Fruit fly (Drosophila melanogaster) whole organism, embryonic: ENCODE data around the gene Mdr65.

Experiments used
- CG10543 ChIP-seq: fragments of 200-800 bp; sonication (Bioruptor generic); optimal IDR thresholded peaks from 3 replicates; lab custom pipeline; 2017; ENCODE audit warnings: missing biosample characterization, mild to moderate bottlenecking, missing genetic modification characterization, moderate library complexity
- CG12659 ChIP-seq: fragments of 200-800 bp; sonication (Bioruptor generic); optimal IDR thresholded peaks from 3 replicates; lab custom pipeline; 2017; ENCODE audit warnings: mild to moderate bottlenecking, missing biosample characterization, missing genetic modification reagents, missing genetic modification characterization
- CG14050 ChIP-seq: fragments of 200-800 bp; sonication (Bioruptor generic); IDR thresholded peaks from 3 replicates; pipeline ENCODE4 v1.3.6; 2022; ENCODE audit warnings: missing biosample characterization, missing genetic modification characterization
- CG14965 ChIP-seq: fragments of 200-800 bp; sonication (Bioruptor generic); optimal IDR thresholded peaks from 2 replicates; lab custom pipeline; 2016; ENCODE audit warnings: missing biosample characterization, missing genetic modification characterization, borderline replicate concordance
- CG30431 ChIP-seq: fragments of 200-800 bp; sonication (Bioruptor generic); optimal IDR thresholded peaks from 2 replicates; lab custom pipeline; 2017; ENCODE audit warnings: missing biosample characterization, missing genetic modification characterization
- CG3065 ChIP-seq: fragments of 200-800 bp; sonication (Bioruptor generic); optimal IDR thresholded peaks from 2 replicates; lab custom pipeline; 2016; ENCODE audit warnings: missing biosample characterization, missing genetic modification characterization
- CG3163 ChIP-seq: fragments of 200-800 bp; sonication (Bioruptor generic); optimal IDR thresholded peaks from 3 replicates; lab custom pipeline; 2016; ENCODE audit warnings: missing biosample characterization, missing genetic modification characterization
- CG32772 ChIP-seq: fragments of 200-800 bp; sonication (Bioruptor generic); IDR thresholded peaks from 2 replicates; pipeline ENCODE4 v1.3.6; 2022; ENCODE audit warnings: missing biosample characterization, missing genetic modification characterization
- CG3407 ChIP-seq: fragments of 200-800 bp; sonication (Bioruptor generic); optimal IDR thresholded peaks from 2 replicates; lab custom pipeline; 2018; ENCODE audit warnings: missing biosample characterization, mild to moderate bottlenecking, missing genetic modification characterization
- CG34376 ChIP-seq: fragments of 200-800 bp; sonication (Bioruptor generic); optimal IDR thresholded peaks from 2 replicates; lab custom pipeline; 2018; ENCODE audit warnings: missing biosample characterization, mild to moderate bottlenecking, missing genetic modification characterization
- CG3995 ChIP-seq: fragments of 200-800 bp; sonication (Bioruptor generic); optimal IDR thresholded peaks from 3 replicates; lab custom pipeline; 2016; ENCODE audit warnings: missing biosample characterization, missing genetic modification characterization
- CG4360 ChIP-seq: fragments of 200-800 bp; sonication (Bioruptor generic); IDR thresholded peaks from 2 replicates; pipeline ENCODE4 v1.3.6; 2022; ENCODE audit warnings: missing biosample characterization, missing genetic modification characterization
- CG4730 ChIP-seq: fragments of 200-800 bp; sonication (Bioruptor generic); IDR thresholded peaks from 2 replicates; pipeline ENCODE4 v1.3.6; 2022; ENCODE audit warnings: missing biosample characterization, missing genetic modification characterization
- CG6683 ChIP-seq: fragments of 200-800 bp; sonication (Bioruptor generic); optimal IDR thresholded peaks from 2 replicates; lab custom pipeline; 2017; ENCODE audit warnings: missing biosample characterization, mild to moderate bottlenecking, missing genetic modification characterization, missing genetic modification reagents
- CG6791 ChIP-seq: fragments of 200-800 bp; sonication (Bioruptor generic); IDR thresholded peaks from 3 replicates; pipeline ENCODE4 v1.3.6; 2022; ENCODE audit warnings: missing biosample characterization, missing genetic modification characterization; ENCODE audit not compliant: partially characterized antibody
- CG7372 ChIP-seq: fragments of 200-800 bp; sonication (Bioruptor generic); IDR thresholded peaks from 2 replicates; pipeline ENCODE4 v1.3.6; 2022; ENCODE audit warnings: missing biosample characterization, missing genetic modification characterization
- CG7745 ChIP-seq: fragments of 200-800 bp; sonication (Bioruptor generic); optimal IDR thresholded peaks from 2 replicates; lab custom pipeline; 2018; ENCODE audit warnings: missing biosample characterization, mild to moderate bottlenecking, missing genetic modification characterization, moderate library complexity
- CG8924 ChIP-seq: fragments of 200-800 bp; optimal IDR thresholded peaks from 3 replicates; lab custom pipeline; 2019; ENCODE audit warnings: missing biosample characterization, mild to moderate bottlenecking, missing genetic modification characterization, moderate library complexity
- CkIIα-i1 ChIP-seq: fragments of 200-800 bp; sonication (Bioruptor generic); IDR thresholded peaks from 2 replicates; pipeline ENCODE4 v1.3.6; 2022; ENCODE audit warnings: missing biosample characterization, missing genetic modification characterization
- Dbx ChIP-seq: fragments of 200-800 bp; sonication (Bioruptor generic); IDR thresholded peaks from 3 replicates; pipeline ENCODE4 v1.3.6; 2022; ENCODE audit warnings: missing biosample characterization, missing genetic modification characterization
- Deaf1 ChIP-seq: fragments of 200-800 bp; optimal IDR thresholded peaks from 3 replicates; lab custom pipeline; 2019; ENCODE audit warnings: missing biosample characterization, mild to moderate bottlenecking, missing genetic modification characterization, moderate library complexity
- Dek ChIP-seq: fragments of 200-800 bp; sonication (Bioruptor generic); optimal IDR thresholded peaks from 3 replicates; lab custom pipeline; 2019; ENCODE audit warnings: missing biosample characterization, mild to moderate bottlenecking, missing genetic modification characterization, moderate library complexity
- E2f1 ChIP-seq: fragments of 200-800 bp; sonication (Bioruptor generic); IDR thresholded peaks from 2 replicates; pipeline ENCODE4 v1.3.6; 2022; ENCODE audit warnings: missing biosample characterization, missing genetic modification characterization
- Hey ChIP-seq: fragments of 200-800 bp; sonication (Bioruptor generic); optimal IDR thresholded peaks from 3 replicates; lab custom pipeline; 2018; ENCODE audit warnings: missing biosample characterization, mild to moderate bottlenecking, missing genetic modification characterization
- HmgZ ChIP-seq: fragments of 200-800 bp; sonication (Bioruptor generic); optimal IDR thresholded peaks from 2 replicates; lab custom pipeline; 2018; ENCODE audit warnings: missing biosample characterization, mild to moderate bottlenecking, missing genetic modification characterization
- Kr ChIP-seq: fragments of 200-800 bp; sonication (Bioruptor generic); optimal IDR thresholded peaks from 2 replicates; lab custom pipeline; 2017; ENCODE audit warnings: missing biosample characterization, mild to moderate bottlenecking, missing genetic modification characterization
- NC2α ChIP-seq: fragments of 200-800 bp; sonication (Bioruptor generic); optimal IDR thresholded peaks from 2 replicates; lab custom pipeline; 2016; ENCODE audit warnings: missing biosample characterization, missing genetic modification characterization
- Scr ChIP-seq: fragments of 200-800 bp; sonication (Bioruptor generic); IDR thresholded peaks from 2 replicates; pipeline ENCODE4 v1.3.6; 2022; ENCODE audit warnings: missing biosample characterization, missing genetic modification characterization; ENCODE audit not compliant: partially characterized antibody
- ato ChIP-seq: fragments of 200-800 bp; sonication (Bioruptor generic); IDR thresholded peaks from 2 replicates; pipeline ENCODE4 v1.3.6; 2022; ENCODE audit warnings: missing biosample characterization, missing genetic modification characterization; ENCODE audit not compliant: partially characterized antibody
- cg ChIP-seq: fragments of 200-800 bp; sonication (Bioruptor generic); optimal IDR thresholded peaks from 3 replicates; lab custom pipeline; 2019; ENCODE audit warnings: missing biosample characterization, mild to moderate bottlenecking, missing genetic modification characterization, moderate library complexity
- chinmo ChIP-seq: fragments of 200-800 bp; sonication (Bioruptor generic); IDR thresholded peaks from 4 replicates; pipeline ENCODE4 v1.3.6; 2022; ENCODE audit warnings: missing biosample characterization, missing genetic modification characterization; ENCODE audit not compliant: partially characterized antibody
- danr ChIP-seq: fragments of 200-800 bp; sonication (Bioruptor generic); IDR thresholded peaks from 2 replicates; pipeline ENCODE4 v1.3.6; 2022; ENCODE audit warnings: missing biosample characterization, missing genetic modification characterization
- dimm ChIP-seq: fragments of 200-800 bp; sonication (Bioruptor generic); IDR thresholded peaks from 2 replicates; pipeline ENCODE4 v1.3.6; 2022; ENCODE audit warnings: missing biosample characterization, missing genetic modification characterization
- dmrt11E ChIP-seq: fragments of 200-800 bp; sonication (Bioruptor generic); optimal IDR thresholded peaks from 3 replicates; lab custom pipeline; 2018; ENCODE audit warnings: missing biosample characterization, mild to moderate bottlenecking, missing genetic modification characterization, moderate library complexity
- dmrt99B ChIP-seq: fragments of 200-800 bp; sonication (Bioruptor generic); optimal IDR thresholded peaks from 2 replicates; lab custom pipeline; 2018; ENCODE audit warnings: missing biosample characterization, mild to moderate bottlenecking, missing genetic modification characterization, moderate library complexity
- fd96Cb ChIP-seq: fragments of 200-800 bp; sonication (Bioruptor generic); optimal IDR thresholded peaks from 2 replicates; lab custom pipeline; 2018; ENCODE audit warnings: missing biosample characterization, mild to moderate bottlenecking, missing genetic modification characterization, moderate library complexity
- fru ChIP-seq: fragments of >200 bp; optimal IDR thresholded peaks from 2 replicates; lab custom pipeline; 2017
- ftz-f1 ChIP-seq: fragments of 200-800 bp; sonication (Bioruptor generic); optimal IDR thresholded peaks from 2 replicates; lab custom pipeline; 2016; ENCODE audit warnings: missing biosample characterization, missing genetic modification characterization
- gsb-n ChIP-seq: fragments of 200-800 bp; sonication (Bioruptor generic); optimal IDR thresholded peaks from 3 replicates; lab custom pipeline; 2018; ENCODE audit warnings: missing biosample characterization, mild to moderate bottlenecking, missing genetic modification characterization
- gt ChIP-seq: fragments of 200-800 bp; sonication (Bioruptor generic); IDR thresholded peaks from 2 replicates; pipeline ENCODE4 v1.3.6; 2022; ENCODE audit warnings: missing biosample characterization, missing genetic modification characterization
- her ChIP-seq: fragments of 200-800 bp; sonication (Bioruptor generic); optimal IDR thresholded peaks from 2 replicates; lab custom pipeline; 2016; ENCODE audit warnings: missing biosample characterization, missing genetic modification characterization
- jing ChIP-seq: fragments of 200-800 bp; sonication (Bioruptor generic); optimal IDR thresholded peaks from 2 replicates; lab custom pipeline; 2018; ENCODE audit warnings: missing biosample characterization, mild to moderate bottlenecking, missing genetic modification characterization
- klu ChIP-seq: fragments of 200-800 bp; sonication (Bioruptor generic); IDR thresholded peaks from 2 replicates; pipeline ENCODE4 v1.3.6; 2022; ENCODE audit warnings: missing biosample characterization, missing genetic modification characterization
- lbe ChIP-seq: fragments of 200-800 bp; sonication (Bioruptor generic); optimal IDR thresholded peaks from 2 replicates; lab custom pipeline; 2016; ENCODE audit warnings: missing biosample characterization, mild to moderate bottlenecking, missing genetic modification characterization
- nerfin-1 ChIP-seq: fragments of 200-800 bp; sonication (Bioruptor generic); optimal IDR thresholded peaks from 3 replicates; lab custom pipeline; 2019; ENCODE audit warnings: missing biosample characterization, mild to moderate bottlenecking, missing genetic modification characterization, moderate library complexity
- odd ChIP-seq: fragments of 200-800 bp; sonication (Bioruptor generic); optimal IDR thresholded peaks from 2 replicates; lab custom pipeline; 2017; ENCODE audit warnings: missing biosample characterization, mild to moderate bottlenecking, missing genetic modification characterization
- ranshi ChIP-seq: fragments of 200-800 bp; sonication (Bioruptor generic); IDR thresholded peaks from 2 replicates; pipeline ENCODE4 v1.3.6; 2022; ENCODE audit warnings: missing biosample characterization, missing genetic modification characterization
- tio ChIP-seq: fragments of 200-800 bp; sonication (Bioruptor generic); optimal IDR thresholded peaks from 2 replicates; lab custom pipeline; 2017; ENCODE audit warnings: missing biosample characterization, missing genetic modification characterization, inconsistent platforms
- toy ChIP-seq: fragments of 200-800 bp; sonication (Bioruptor generic); IDR thresholded peaks from 2 replicates; pipeline ENCODE4 v1.3.6; 2022; ENCODE audit warnings: missing biosample characterization, missing genetic modification characterization

The Mdr65 gene

DNA sequence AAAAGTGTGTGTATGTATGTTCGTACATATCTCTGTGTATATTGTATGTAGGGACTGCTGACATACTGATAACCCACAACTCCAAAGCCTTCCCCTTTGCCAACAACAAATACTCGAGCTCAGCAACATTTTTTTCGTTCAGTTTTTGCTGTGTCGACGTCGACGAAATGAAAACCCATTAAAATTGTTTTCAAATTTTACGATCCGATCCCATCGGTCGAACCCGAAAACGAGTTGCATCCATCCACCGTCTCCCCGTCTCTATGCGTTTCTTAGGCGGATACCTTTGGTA lies 28.8 kb downstream of the Mdr65 start:
- peak; percentile 33; the same call in 1 of the 2 replicates for TF ChIP-seq CG4360 (GFP tag; lab: Robert Waterston, UW)
- no peak for TF ChIP-seq ato (GFP tag; lab: Robert Waterston, UW)
- TF ChIP-seq CG7745 (tag; lab: Kevin White, UChicago), result no peak
- no peak for TF ChIP-seq dmrt11E (tag; lab: Kevin White, UChicago)
- TF ChIP-seq Scr (GFP tag; lab: Robert Waterston, UW), result no peak
- peak; percentile 4 for TF ChIP-seq CG10543 (GFP tag; lab: Kevin White, UChicago)
- TF ChIP-seq Deaf1, result peak; percentile 35
- TF ChIP-seq CG6791 (GFP tag; lab: Robert Waterston, UW), result peak; percentile 34; the same call in 1 of the 3 replicates
- no peak for TF ChIP-seq CG3163 (GFP tag; lab: Kevin White, UChicago)
- TF ChIP-seq ftz-f1 (GFP tag; lab: Kevin White, UChicago), result no peak
- TF ChIP-seq CG7372 (GFP tag; lab: Robert Waterston, UW), result no peak
- TF ChIP-seq chinmo (GFP tag; lab: Robert Waterston, UW), result 0 out of 4 replicates have a peak, but pooled peaks have one; percentile 18
- TF ChIP-seq fd96Cb (tag; lab: Kevin White, UChicago), result no peak
- TF ChIP-seq CG34376, result peak; percentile 11
- peak; percentile 22 for TF ChIP-seq cg (GFP tag; lab: Kevin White, UChicago)
- TF ChIP-seq Dbx (GFP tag; lab: Robert Waterston, UW), result no peak
- peak; percentile 35 for TF ChIP-seq Kr (GFP tag; lab: Kevin White, UChicago)

dm6 chr3L:6215976-6216786 lies 29.4 kb downstream of the Mdr65 start:
- no peak for TF ChIP-seq jing (GFP tag; lab: Kevin White, UChicago)
- no peak for TF ChIP-seq her (GFP tag; lab: Kevin White, UChicago)
- no peak for TF ChIP-seq Dek
- TF ChIP-seq klu, result no peak
- no peak for TF ChIP-seq ranshi (GFP tag; lab: Robert Waterston, UW)
- TF ChIP-seq NC2α (GFP tag; lab: Kevin White, UChicago), result no peak
- no peak for TF ChIP-seq CG4360 (GFP tag; lab: Robert Waterston, UW)
- TF ChIP-seq CG4730 (GFP tag; lab: Robert Waterston, UW), result no peak
- TF ChIP-seq CG3407 (GFP tag; lab: Kevin White, UChicago), result no peak
- no peak for TF ChIP-seq E2f1 (GFP tag; lab: Robert Waterston, UW)
- no peak for TF ChIP-seq CG30431 (GFP tag; lab: Kevin White, UChicago)
- no peak for TF ChIP-seq dmrt99B (tag; lab: Kevin White, UChicago)
- no peak for TF ChIP-seq Dbx (GFP tag; lab: Robert Waterston, UW)
- TF ChIP-seq CG3995 (GFP tag; lab: Kevin White, UChicago), result no peak
- no peak for TF ChIP-seq danr
- peak; percentile 33 for TF ChIP-seq Hey (tag; lab: Kevin White, UChicago)
- no peak for TF ChIP-seq CG6683
- TF ChIP-seq tio (GFP tag; lab: Kevin White, UChicago), result no peak
- TF ChIP-seq CG14050 (GFP tag; lab: Robert Waterston, UW), result no peak
- TF ChIP-seq CG8924 (tag; lab: Kevin White, UChicago), result peak; percentile 65
- no peak for TF ChIP-seq CG12659
- no peak for TF ChIP-seq gsb-n (tag; lab: Kevin White, UChicago)
- TF ChIP-seq fru (lab: Kevin White, UChicago), result no peak
- TF ChIP-seq CG14965 (GFP tag; lab: Kevin White, UChicago), result no peak
- no peak for TF ChIP-seq gt
- TF ChIP-seq dimm (GFP tag; lab: Robert Waterston, UW), result no peak
- no peak for TF ChIP-seq nerfin-1
- peak; percentile 16 for TF ChIP-seq HmgZ
- no peak for TF ChIP-seq CkIIα-i1 (GFP tag; lab: Robert Waterston, UW)
- TF ChIP-seq odd (GFP tag; lab: Kevin White, UChicago), result no peak
- no peak for TF ChIP-seq lbe (GFP tag; lab: Kevin White, UChicago)
- TF ChIP-seq CG32772 (GFP tag; lab: Robert Waterston, UW), result no peak
- no peak for TF ChIP-seq CG3065 (GFP tag; lab: Kevin White, UChicago)
- TF ChIP-seq toy (GFP tag; lab: Robert Waterston, UW), result no peak
